ENCODE assay signal across 3 fruit fly cellular contexts in the genomic region with DNA sequence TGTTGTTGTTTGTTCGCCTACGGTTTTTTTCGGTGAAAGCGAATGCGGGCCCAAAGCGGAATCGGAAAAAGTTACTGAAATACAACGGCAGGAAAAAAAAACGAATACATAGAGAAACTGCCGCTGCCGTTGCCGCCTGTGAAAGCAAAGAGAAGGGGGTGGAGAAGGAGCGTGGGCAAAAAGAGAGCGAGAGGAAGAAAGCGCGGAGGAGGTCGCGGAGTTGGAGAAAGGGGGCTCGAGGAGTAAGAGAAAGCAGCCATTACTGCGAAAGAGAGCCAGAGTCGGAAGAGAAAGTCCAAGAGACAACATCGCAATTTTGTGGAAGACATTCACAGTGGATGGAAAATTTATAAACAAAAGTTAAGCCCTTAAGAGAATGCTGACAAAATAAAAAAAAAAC.
TF ChIP-seq lines count a peak whose summit lies in the region.

No protein-coding gene starts in this region.

- TF ChIP-seq CTCF in whole organism, embryonic (GFP tag; optimal IDR thresholded peaks at IDR 0.05; lab: Kevin White, UChicago): no peak

TF ChIP-seq in whole organism, embryonic, 481 proteins besides CTCF, POLR2A, EP300 and RAD21 (continues in another document):
- TF ChIP-seq CG8290 (GFP tag; optimal IDR thresholded peaks at IDR 0.05; lab: Kevin White, UChicago) (no peak), CG8290 (tag; optimal IDR thresholded peaks at IDR 0.05; lab: Kevin White, UChicago) (no peak), sqz (GFP tag; optimal IDR thresholded peaks at IDR 0.05; lab: Kevin White, UChicago) (peak; percentile 10), CG3163 (GFP tag; optimal IDR thresholded peaks at IDR 0.05; lab: Kevin White, UChicago) (peak; percentile 95), Nf-YB (GFP tag; optimal IDR thresholded peaks at IDR 0.05; lab: Kevin White, UChicago) (no peak), pros (GFP tag; optimal IDR thresholded peaks at IDR 0.05; lab: Kevin White, UChicago) (peak; percentile 31), grn (GFP tag; optimal IDR thresholded peaks at IDR 0.05; lab: Kevin White, UChicago) (no peak), gcm (GFP tag; optimal IDR thresholded peaks at IDR 0.05; lab: Kevin White, UChicago) (peak; percentile 50), row (GFP tag; IDR thresholded peaks at IDR 0.05; lab: Robert Waterston, UW) (no peak), Deaf1 (tag; optimal IDR thresholded peaks at IDR 0.05; lab: Kevin White, UChicago) (peak; percentile 41), odd (GFP tag; optimal IDR thresholded peaks at IDR 0.05; lab: Kevin White, UChicago) (no peak), Trl (optimal IDR thresholded peaks at IDR 0.05; lab: Kevin White, UChicago) (peak; percentile 73 to 77), Trl (GFP tag; optimal IDR thresholded peaks at IDR 0.05; lab: Kevin White, UChicago) (no peak), Dad (GFP tag; optimal IDR thresholded peaks at IDR 0.05; lab: Kevin White, UChicago) (no peak), crol (GFP tag; IDR thresholded peaks at IDR 0.05; lab: Robert Waterston, UW) (peak; percentile 63), Dfd (GFP tag; optimal IDR thresholded peaks at IDR 0.05; lab: Kevin White, UChicago) (no peak), CG42726 (GFP tag; IDR thresholded peaks at IDR 0.05; lab: Robert Waterston, UW; ENCODE audit: partially characterized antibody) (no peak), CG13287 (GFP tag; IDR thresholded peaks at IDR 0.05; lab: Robert Waterston, UW; ENCODE audit: partially characterized antibody) (no peak), Fer1 (GFP tag; optimal IDR thresholded peaks at IDR 0.05; lab: Kevin White, UChicago) (no peak), Dll (GFP tag; IDR thresholded peaks at IDR 0.05; lab: Robert Waterston, UW; ENCODE audit: partially characterized antibody) (no peak), chinmo (GFP tag; IDR thresholded peaks at IDR 0.05; lab: Robert Waterston, UW; ENCODE audit: partially characterized antibody) (0 out of 4 replicates have a peak, but pooled peaks have one; percentile 16), PHDP (tag; optimal IDR thresholded peaks at IDR 0.05; lab: Kevin White, UChicago) (no peak), Ets65A (GFP tag; lab: Kevin White, UChicago) (peak; percentile 80), chm (GFP tag; IDR thresholded peaks at IDR 0.05; lab: Robert Waterston, UW) (no peak), Myb (GFP tag; optimal IDR thresholded peaks at IDR 0.05; lab: Kevin White, UChicago) (no peak), GATAe (GFP tag; conservative IDR thresholded peaks at IDR 0.05; lab: Robert Waterston, UW) (no peak), seq (GFP tag; IDR thresholded peaks at IDR 0.05; lab: Robert Waterston, UW) (peak; percentile 11; the same call in 1 of the 2 replicates), scrt (GFP tag; optimal IDR thresholded peaks at IDR 0.05; lab: Kevin White, UChicago) (no peak), bowl (GFP tag; IDR thresholded peaks at IDR 0.05; lab: Robert Waterston, UW) (no peak)

TF ChIP-seq in whole organism, prepupa, 60 proteins besides CTCF, POLR2A, EP300 and RAD21:
- 0 out of 3 replicates have a peak, but pooled peaks have one; percentile 26 for TF ChIP-seq CG6163 (GFP tag; IDR thresholded peaks at IDR 0.05; lab: Robert Waterston, UW)
- TF ChIP-seq pdm3 (GFP tag; optimal IDR thresholded peaks at IDR 0.05; lab: Kevin White, UChicago): no peak

TF ChIP-seq in whole organism, wandering third instar larva, 38 proteins besides CTCF, POLR2A, EP300 and RAD21:
- peak; percentile 1 for TF ChIP-seq psq (GFP tag; optimal IDR thresholded peaks at IDR 0.05; lab: Kevin White, UChicago)
- no peak for TF ChIP-seq CG9705 (GFP tag; optimal IDR thresholded peaks at IDR 0.05; lab: Kevin White, UChicago)
